Worm (Caenorhabditis elegans): ENCODE results near the gene Y53G8AM.4.

The Y53G8AM.4 gene

ce11 chrIII:3255575-3255974, at the start of gene Y53G8AM.4:
Y53G8AM.4 (minus strand) TSS chrIII:3255675.
- TF ChIP-seq blmp-1 (tag; optimal IDR thresholded peaks at IDR 0.05; ENCODE audit: insufficient read depth) (no peak), sma-9 (GFP tag; optimal IDR thresholded peaks at IDR 0.05) (no peak), sma-9 (tag; optimal IDR thresholded peaks at IDR 0.05) (no peak), lsy-2 (tag; optimal IDR thresholded peaks at IDR 0.05) (no peak)

ce11 chrIII:3304554-3304953, 49.1 kb upstream of the Y53G8AM.4 start:
- TF ChIP-seq peb-1 (tag; optimal IDR thresholded peaks at IDR 0.05) (no peak), R02D3.7 (tag; optimal IDR thresholded peaks at IDR 0.05) (no peak), F13H6.1 (tag; optimal IDR thresholded peaks at IDR 0.05) (no peak), unc-55 (GFP tag; optimal IDR thresholded peaks at IDR 0.05) (peak; percentile 55), lsy-2 (tag; optimal IDR thresholded peaks at IDR 0.05) (peak in 1 of 2 experiments; percentile 30), ztf-4 (tag; optimal IDR thresholded peaks at IDR 0.05) (no peak), lin-39 (tag; optimal IDR thresholded peaks at IDR 0.05) (no peak), elt-1 (tag; optimal IDR thresholded peaks at IDR 0.05) (no peak), ama-1 (optimal IDR thresholded peaks at IDR 0.05) (no peak), alr-1 (tag; optimal IDR thresholded peaks at IDR 0.05) (no peak), ztf-11 (tag; optimal IDR thresholded peaks at IDR 0.05) (no peak), ZK546.5 (tag; optimal IDR thresholded peaks at IDR 0.05) (no peak), C34F6.9 (tag; optimal IDR thresholded peaks at IDR 0.05) (peak; percentile 46), egl-27 (tag; optimal IDR thresholded peaks at IDR 0.05) (no peak), mab-5 (tag; optimal IDR thresholded peaks at IDR 0.05) (no peak), dmd-4 (tag; optimal IDR thresholded peaks at IDR 0.05) (no peak), lin-11 (tag; optimal IDR thresholded peaks at IDR 0.05) (no peak), nhr-12 (tag; optimal IDR thresholded peaks at IDR 0.05) (no peak), blmp-1 (tag; optimal IDR thresholded peaks at IDR 0.05; ENCODE audit: insufficient read depth) (no peak), nhr-11 (tag; optimal IDR thresholded peaks at IDR 0.05) (no peak), gmeb-1 (tag; optimal IDR thresholded peaks at IDR 0.05) (no peak), sem-4 (tag; optimal IDR thresholded peaks at IDR 0.05) (no peak), ceh-82 (tag; optimal IDR thresholded peaks at IDR 0.05) (no peak), skn-1 (tag; optimal IDR thresholded peaks at IDR 0.05) (no peak)

ce11 chrIII:3297151-3297550, 41.7 kb upstream of the Y53G8AM.4 start, which contains the start of gene Y53G8AR.5:
Y53G8AR.5 (plus strand) TSS chrIII:3297451.
- TF ChIP-seq peb-1 (tag; optimal IDR thresholded peaks at IDR 0.05) (no peak), mbf-1 (tag; optimal IDR thresholded peaks at IDR 0.05) (no peak), unc-55 (GFP tag; optimal IDR thresholded peaks at IDR 0.05) (no peak), nhr-25 (tag; optimal IDR thresholded peaks at IDR 0.05) (no peak), nhr-77 (tag; optimal IDR thresholded peaks at IDR 0.05) (no peak), ztf-1 (GFP tag; conservative IDR thresholded peaks at IDR 0.05) (no peak), sma-9 (GFP tag; optimal IDR thresholded peaks at IDR 0.05) (no peak), sma-9 (tag; optimal IDR thresholded peaks at IDR 0.05) (no peak), lin-39 (tag; optimal IDR thresholded peaks at IDR 0.05) (no peak), unc-62 (GFP tag; optimal IDR thresholded peaks at IDR 0.05) (no peak), mdl-1 (tag; optimal IDR thresholded peaks at IDR 0.05) (no peak), unc-39 (tag; optimal IDR thresholded peaks at IDR 0.05) (no peak), zag-1 (tag; optimal IDR thresholded peaks at IDR 0.05) (no peak), ceh-82 (tag; optimal IDR thresholded peaks at IDR 0.05) (no peak), nhr-6 (tag; optimal IDR thresholded peaks at IDR 0.05) (no peak), lin-11 (tag; optimal IDR thresholded peaks at IDR 0.05) (no peak), ceh-16 (tag; optimal IDR thresholded peaks at IDR 0.05) (no peak), sma-3 (GFP tag; optimal IDR thresholded peaks at IDR 0.05) (no peak), aly-2 (tag; optimal IDR thresholded peaks at IDR 0.05) (no peak), nhr-129 (tag; optimal IDR thresholded peaks at IDR 0.05) (no peak), elt-3 (tag; optimal IDR thresholded peaks at IDR 0.05) (no peak)

- TF ChIP-seq nhr-23 (tag; optimal IDR thresholded peaks at IDR 0.05), result no peak
- TF ChIP-seq lin-13 (GFP tag; optimal IDR thresholded peaks at IDR 0.05), result peak; percentile 34
- TF ChIP-seq C34F6.9 (tag; optimal IDR thresholded peaks at IDR 0.05), result peak; percentile 48
- no peak for TF ChIP-seq ceh-16 (tag; optimal IDR thresholded peaks at IDR 0.05)
- no peak for TF ChIP-seq snpc-4 (tag; optimal IDR thresholded peaks at IDR 0.05)
- no peak for TF ChIP-seq crh-2 (tag; optimal IDR thresholded peaks at IDR 0.05)
- no peak for TF ChIP-seq ztf-4 (tag; optimal IDR thresholded peaks at IDR 0.05)
- no peak for TF ChIP-seq alr-1 (tag; optimal IDR thresholded peaks at IDR 0.05)
- peak; percentile 52 for TF ChIP-seq gmeb-1 (tag; optimal IDR thresholded peaks at IDR 0.05)
- TF ChIP-seq egl-27 (tag; optimal IDR thresholded peaks at IDR 0.05), result no peak
- TF ChIP-seq mab-5 (tag; optimal IDR thresholded peaks at IDR 0.05), result no peak
- TF ChIP-seq unc-62 (GFP tag; optimal IDR thresholded peaks at IDR 0.05), result no peak
- no peak for TF ChIP-seq fos-1 (tag; optimal IDR thresholded peaks at IDR 0.05)
- peak; percentile 32 for TF ChIP-seq unc-55 (GFP tag; optimal IDR thresholded peaks at IDR 0.05)
- no peak for TF ChIP-seq mdl-1 (tag; optimal IDR thresholded peaks at IDR 0.05)
- no peak for TF ChIP-seq ztf-1 (GFP tag; conservative IDR thresholded peaks at IDR 0.05)
- TF ChIP-seq lin-11 (tag; optimal IDR thresholded peaks at IDR 0.05), result no peak
- no peak for TF ChIP-seq sem-4 (tag; optimal IDR thresholded peaks at IDR 0.05)
- TF ChIP-seq lsy-2 (tag; optimal IDR thresholded peaks at IDR 0.05), result peak; percentile 4 to 57
- no peak for TF ChIP-seq nhr-6 (tag; optimal IDR thresholded peaks at IDR 0.05)
- TF ChIP-seq peb-1 (tag; optimal IDR thresholded peaks at IDR 0.05), result no peak
- no peak for TF ChIP-seq ceh-82 (tag; optimal IDR thresholded peaks at IDR 0.05)
- no peak for TF ChIP-seq Y55F3AM.14 (GFP tag; optimal IDR thresholded peaks at IDR 0.05)
Observed at ce11 chrIII:3294283-3294793, 38.9 kb upstream of the Y53G8AM.4 start, which contains the start of the genes Y53G8AR.8 and Y53G8AR.6. Y53G8AR.8 (minus strand) TSS chrIII:3294330. Y53G8AR.6 (plus strand) TSS chrIII:3294743.

Measured in whole organism, L2 larva.